Fruit fly (Drosophila melanogaster) ovary, adult (tissue): ENCODE measurements around the gene Ankle2.

Experiments
- CG17801 ChIP-seq: fragments of 200-800 bp; optimal IDR thresholded peaks from 2 replicates; lab custom pipeline; 2019; ENCODE audit warnings: missing biosample characterization, mild to moderate bottlenecking, missing genetic modification characterization, moderate library complexity; ENCODE audit not compliant: partially characterized antibody

The Ankle2 gene

DNA sequence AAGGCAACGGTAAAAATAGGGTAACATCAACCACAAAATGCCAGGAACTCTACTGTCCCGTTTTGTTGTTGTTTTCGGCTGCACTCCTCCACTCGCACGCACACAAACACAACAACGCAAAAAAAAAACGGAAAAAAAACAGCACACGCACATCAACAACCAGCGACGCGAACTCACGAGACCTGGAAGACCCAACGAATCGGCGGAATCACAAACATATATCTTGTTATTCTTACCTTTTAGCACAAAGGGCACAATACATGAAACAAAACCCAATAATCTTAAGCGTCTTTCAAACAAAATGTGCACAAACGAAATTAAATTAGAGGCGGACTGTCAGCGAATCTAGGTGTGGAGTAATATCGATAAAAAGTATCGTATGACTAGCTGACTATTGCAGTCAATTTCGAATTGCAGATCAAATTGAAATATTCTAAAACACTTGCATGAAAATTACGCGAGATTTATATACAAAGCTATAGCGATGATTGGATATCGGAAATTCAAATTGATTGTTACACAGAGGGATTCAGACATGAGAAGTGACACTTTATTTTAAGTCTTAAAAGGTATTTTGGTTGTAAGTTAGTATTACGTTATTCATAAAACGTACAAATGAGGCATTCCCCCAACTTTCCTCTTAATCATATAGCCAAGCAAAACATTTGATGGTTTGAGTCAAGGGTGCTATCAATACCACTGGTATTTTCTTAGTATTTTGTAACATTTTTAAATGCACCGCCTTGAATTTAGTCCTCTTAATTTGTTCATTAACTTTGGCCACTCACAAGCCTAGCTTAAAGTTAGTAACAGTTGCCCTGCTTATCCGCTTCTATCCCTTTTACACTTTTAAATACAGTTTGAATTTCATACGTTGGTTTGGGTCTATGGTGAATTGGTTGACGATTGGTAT lies at the start of gene Ankle2:
TSS of gene Ankle2 (minus strand) at position 361 of the 913 bp plus-strand sequence.
- TF ChIP-seq CG17801 = peak; percentile 24

DNA sequence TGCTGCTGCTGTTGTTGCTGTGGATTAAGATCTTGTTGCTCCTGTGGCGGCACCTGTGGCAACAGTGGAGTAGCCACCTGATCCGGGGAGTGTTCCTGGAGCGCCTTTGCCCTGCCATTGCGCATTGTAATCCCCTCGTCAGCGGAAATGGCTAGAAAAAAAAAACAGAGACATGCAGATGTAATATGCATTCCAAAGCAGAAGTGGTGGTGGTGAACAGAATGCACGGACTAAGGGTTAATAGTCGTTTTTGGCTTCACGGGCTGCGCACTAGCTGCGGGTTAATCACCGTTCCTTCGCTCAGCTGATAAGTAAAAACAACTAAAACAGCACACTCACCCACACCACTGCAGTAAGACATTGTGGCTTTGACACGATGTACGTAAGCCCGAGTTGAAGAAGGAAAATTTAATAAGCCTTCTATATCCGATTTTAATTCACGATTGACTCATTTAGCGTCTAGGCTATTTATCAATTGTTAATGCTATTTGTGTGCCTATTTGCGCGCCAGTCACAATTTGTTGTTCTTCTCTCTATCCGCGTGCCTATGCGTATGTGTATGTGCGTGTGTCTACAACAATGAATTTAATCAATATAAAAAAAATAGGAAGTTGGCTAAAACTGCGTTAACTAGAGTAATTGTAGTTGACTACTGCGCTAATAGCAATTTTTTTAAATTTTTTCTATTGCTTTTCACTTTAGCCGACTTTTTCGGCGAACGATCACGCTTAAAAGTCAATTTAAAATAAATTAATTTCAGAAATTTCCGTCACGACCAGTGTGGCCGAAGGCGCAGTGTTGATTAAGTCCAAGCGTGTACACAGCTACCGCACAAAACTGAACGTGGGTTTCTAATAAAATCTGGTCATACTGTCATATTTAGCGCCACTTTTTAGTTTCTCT lies 48.3 kb upstream of the Ankle2 start, which contains the start of gene stas:
TSS of gene stas (minus strand) at position 806 of the 903 bp plus-strand sequence.
- peak; percentile 56 for TF ChIP-seq CG17801

DNA sequence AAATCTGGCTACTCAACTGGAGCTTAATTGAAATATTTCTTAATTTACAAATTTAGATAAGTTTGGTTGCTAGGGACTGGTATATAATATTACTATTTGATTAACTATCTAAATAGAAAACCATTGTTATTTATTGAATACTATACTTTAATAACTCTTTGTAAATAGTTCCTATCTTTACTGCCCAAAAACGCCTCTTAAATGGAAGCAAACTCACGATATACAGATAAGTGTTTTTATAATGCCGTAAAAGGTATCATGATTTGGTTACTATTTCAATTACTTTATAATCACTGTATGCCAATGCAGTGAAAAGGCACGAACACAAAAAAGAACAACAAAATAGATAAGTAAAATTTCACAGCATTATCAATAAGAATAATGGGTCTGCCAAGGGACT lies 46.8 kb upstream of the Ankle2 start:
- peak; percentile 91 for TF ChIP-seq CG17801

DNA sequence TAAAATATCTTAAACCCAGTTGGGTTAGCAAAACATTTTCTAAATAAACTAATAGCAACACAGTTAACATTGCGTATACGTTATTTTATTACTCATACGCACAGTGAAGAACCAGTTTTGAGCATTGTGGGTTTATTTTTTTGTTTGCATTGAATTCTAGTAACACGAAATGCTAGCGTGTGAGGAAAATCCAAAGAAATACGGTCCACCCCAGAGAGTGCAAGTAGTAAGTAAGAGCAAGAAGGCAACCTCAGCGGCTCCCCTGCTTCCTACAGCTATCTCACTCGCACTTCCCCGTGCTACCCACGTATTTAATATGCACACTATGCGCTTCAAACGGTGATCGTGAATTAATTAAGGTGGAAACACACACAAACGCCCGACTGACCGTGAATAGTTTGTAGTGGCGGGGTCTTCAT lies 46.0 kb upstream of the Ankle2 start:
- peak; percentile 99 for TF ChIP-seq CG17801

DNA sequence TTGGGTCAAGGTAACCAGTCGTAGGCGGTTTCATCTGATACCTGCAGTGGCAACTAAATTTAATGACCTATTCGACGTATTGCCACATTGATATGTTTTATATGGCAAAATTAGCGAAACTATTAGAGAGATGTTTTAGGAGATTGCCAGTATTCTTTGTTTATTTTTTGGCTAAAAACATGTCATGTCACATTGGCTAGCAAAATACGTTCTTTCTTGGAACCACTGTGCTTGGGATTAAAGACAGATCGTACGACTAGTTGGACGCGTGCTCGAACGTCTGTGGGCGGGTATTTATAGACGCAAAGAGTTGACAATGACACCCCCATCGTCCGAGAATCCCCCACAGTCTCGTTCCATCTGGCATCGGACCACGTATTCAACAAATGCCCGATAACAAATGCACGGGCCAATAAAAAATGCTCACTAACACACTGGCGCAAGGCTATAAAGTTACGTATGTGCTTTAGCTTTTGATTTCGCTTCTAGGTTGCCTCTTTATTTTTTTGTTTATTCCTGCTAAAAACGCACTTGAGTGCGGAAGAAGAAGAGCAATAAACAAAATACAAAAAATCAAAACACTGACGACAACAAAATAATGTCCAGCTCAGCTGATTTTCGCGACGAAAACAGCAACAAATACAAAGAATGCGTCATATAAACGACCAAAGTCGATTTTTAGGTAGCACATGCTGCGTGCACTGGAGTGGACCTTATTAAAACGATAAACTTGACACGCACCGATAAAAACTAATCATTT lies 45.4 kb upstream of the Ankle2 start:
- no peak for TF ChIP-seq CG17801

- no peak for TF ChIP-seq CG17801
These were observed 43.2 kb upstream of the Ankle2 start for dm6 chrX:17622187-17622586.

- no peak for TF ChIP-seq CG17801
These were observed 32.4 kb upstream of the Ankle2 start for dm6 chrX:17611455-17611854.

DNA sequence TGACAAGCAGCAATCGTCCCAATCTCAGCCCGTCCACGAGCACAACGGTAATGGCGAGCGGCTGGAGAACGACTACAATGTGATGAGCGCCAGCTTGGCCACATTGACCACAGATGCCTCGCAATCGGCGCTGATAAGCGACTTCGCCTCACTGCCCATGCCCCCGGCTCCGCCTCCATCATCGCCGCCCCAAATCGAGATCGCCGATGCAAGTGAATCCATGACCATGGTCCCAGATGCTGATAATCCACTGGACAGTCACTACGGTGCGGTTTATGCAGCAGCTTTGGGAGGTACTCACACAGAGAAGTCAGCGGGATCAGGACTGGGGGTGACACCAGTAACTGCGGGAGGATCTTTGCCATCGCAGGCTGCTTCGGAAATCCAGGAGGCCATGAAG lies 23.4 kb upstream of the Ankle2 start:
- TF ChIP-seq CG17801 = no peak

dm6 chrX:17599330-17599729 lies 20.3 kb upstream of the Ankle2 start, which contains the start of gene X11L:
Gene X11L, plus strand, starts transcription at chrX:17599608.
- TF ChIP-seq CG17801 = peak; percentile 26

- no peak for TF ChIP-seq CG17801
These were observed 18.6 kb upstream of the Ankle2 start for dm6 chrX:17597622-17598021.

DNA sequence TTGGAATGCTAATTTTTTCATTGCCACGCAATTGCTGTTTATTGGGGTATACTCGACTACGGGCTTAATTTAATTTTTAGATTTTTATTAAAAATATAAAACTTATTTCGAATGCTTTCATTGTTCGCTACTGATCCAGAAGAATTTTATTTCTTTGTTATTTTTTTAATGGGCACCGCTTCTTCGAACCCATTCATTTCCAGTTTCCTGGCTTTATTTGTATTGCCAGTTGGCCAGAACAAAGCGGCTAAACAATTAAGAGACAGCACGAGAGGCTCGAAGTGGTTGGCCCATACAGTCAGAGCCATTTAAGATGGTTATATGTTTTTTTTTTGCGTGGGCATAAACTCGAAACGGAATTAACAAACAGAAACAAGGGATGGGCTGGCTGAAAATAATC lies 16.8 kb upstream of the Ankle2 start:
- peak; percentile 28 for TF ChIP-seq CG17801

DNA sequence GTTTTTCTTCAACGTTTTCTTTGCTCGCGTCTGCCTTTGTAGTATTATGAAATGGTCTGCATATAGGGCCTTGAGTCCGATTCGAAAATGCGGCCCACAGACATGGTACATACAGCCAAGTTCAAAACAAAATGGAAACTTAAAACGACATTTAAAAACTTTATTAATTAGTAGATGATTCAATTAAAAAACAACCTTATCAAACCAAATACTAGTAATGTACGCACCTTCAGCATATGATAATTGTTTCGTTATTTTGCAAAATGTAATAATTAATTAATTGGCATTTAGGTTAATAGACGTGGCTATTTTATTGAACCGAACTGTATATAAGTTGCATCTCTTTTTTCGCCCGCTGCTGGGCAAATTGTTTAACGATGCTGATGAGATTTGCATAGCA lies 15.7 kb upstream of the Ankle2 start:
- no peak for TF ChIP-seq CG17801

dm6 chrX:17588565-17588964 lies 9.5 kb upstream of the Ankle2 start, which contains the start of gene CG12992:
Gene CG12992, plus strand, starts transcription at chrX:17588865.
- TF ChIP-seq CG17801 = no peak

dm6 chrX:17588134-17588533 lies 9.1 kb upstream of the Ankle2 start:
- TF ChIP-seq CG17801 = peak; percentile 90

dm6 chrX:17585892-17586291 lies 6.9 kb upstream of the Ankle2 start:
- TF ChIP-seq CG17801 = no peak

- no peak for TF ChIP-seq CG17801
These were observed 4.7 kb upstream of the Ankle2 start for dm6 chrX:17583706-17584105.
